Worm (Caenorhabditis elegans): ENCODE data around the gene Y47D3A.13.

Gene Y47D3A.13

ce11 chrIII:11255072-11255471 is 31.2 kb upstream of the Y47D3A.13 start (continued):
- TF ChIP-seq peb-1 (tag; optimal IDR thresholded peaks at IDR 0.05) = no peak
- no peak for TF ChIP-seq sem-4 (tag; optimal IDR thresholded peaks at IDR 0.05)
- TF ChIP-seq nhr-77 (tag; optimal IDR thresholded peaks at IDR 0.05) = no peak
- no peak for TF ChIP-seq lsy-2 (tag; optimal IDR thresholded peaks at IDR 0.05)
- TF ChIP-seq nhr-23 (tag; optimal IDR thresholded peaks at IDR 0.05) = no peak
- peak; percentile 38 for TF ChIP-seq nhr-21 (tag; optimal IDR thresholded peaks at IDR 0.05)
- TF ChIP-seq sma-3 (GFP tag; optimal IDR thresholded peaks at IDR 0.05) = peak; percentile 23
- no peak for TF ChIP-seq ceh-16 (tag; optimal IDR thresholded peaks at IDR 0.05)
- TF ChIP-seq mbf-1 (tag; optimal IDR thresholded peaks at IDR 0.05) = no peak
- no peak for TF ChIP-seq mdl-1 (tag; optimal IDR thresholded peaks at IDR 0.05)
- no peak for TF ChIP-seq R02D3.7 (tag; optimal IDR thresholded peaks at IDR 0.05)
- no peak for TF ChIP-seq unc-62 (GFP tag; optimal IDR thresholded peaks at IDR 0.05)
- TF ChIP-seq nhr-10 (tag; optimal IDR thresholded peaks at IDR 0.05) = no peak
- TF ChIP-seq nhr-12 (tag; optimal IDR thresholded peaks at IDR 0.05) = no peak
- no peak for TF ChIP-seq unc-39 (tag; optimal IDR thresholded peaks at IDR 0.05)
- TF ChIP-seq elt-3 (tag; optimal IDR thresholded peaks at IDR 0.05) = no peak
- TF ChIP-seq lin-13 (GFP tag; optimal IDR thresholded peaks at IDR 0.05) = no peak
- TF ChIP-seq sma-9 (GFP tag; optimal IDR thresholded peaks at IDR 0.05) = peak; percentile 75
- no peak for TF ChIP-seq sma-9 (tag; optimal IDR thresholded peaks at IDR 0.05)
- no peak for TF ChIP-seq ZK546.5 (tag; optimal IDR thresholded peaks at IDR 0.05)
- TF ChIP-seq C34F6.9 (tag; optimal IDR thresholded peaks at IDR 0.05) = no peak
- TF ChIP-seq ama-1 (optimal IDR thresholded peaks at IDR 0.05) = no peak
- peak; percentile 82 for TF ChIP-seq nhr-25 (tag; optimal IDR thresholded peaks at IDR 0.05)
- no peak for TF ChIP-seq ztf-11 (tag; optimal IDR thresholded peaks at IDR 0.05)

DNA sequence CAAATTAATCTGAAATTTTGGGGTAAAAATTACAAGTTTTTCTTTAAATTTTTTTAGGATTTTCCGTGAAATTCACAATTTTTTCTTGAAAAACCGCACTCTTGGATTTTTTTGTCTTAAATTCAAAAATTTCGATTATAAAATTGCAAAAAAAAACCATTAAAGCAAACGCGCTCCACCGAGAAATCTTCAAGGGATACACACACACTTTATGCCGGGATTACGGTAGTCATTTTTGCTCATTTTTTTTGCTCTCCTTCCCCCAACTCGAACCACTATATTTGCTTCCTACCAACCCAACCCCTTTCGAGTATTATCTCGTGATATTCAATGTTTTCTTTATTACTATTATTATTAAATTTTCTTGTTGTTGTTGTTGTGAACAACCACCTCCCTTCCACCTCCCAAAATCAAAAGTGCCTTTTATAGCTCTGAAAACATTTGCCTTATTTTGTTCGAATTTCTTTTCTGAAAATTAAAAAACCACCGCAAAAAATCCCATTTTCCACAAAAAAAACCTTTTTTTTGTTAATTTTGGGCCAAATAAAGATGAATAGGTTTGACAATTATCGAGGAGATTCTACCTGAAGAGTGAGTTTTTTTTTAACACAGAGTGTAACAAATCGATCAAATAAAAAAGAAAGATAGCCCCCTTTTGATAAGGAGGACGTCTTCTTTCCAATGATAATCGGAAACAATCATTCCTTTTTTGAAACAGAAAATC is 28.0 kb upstream of the Y47D3A.13 start, which contains the start of gene Y47D3A.32:
Gene Y47D3A.32 (plus strand): TSS at position 674 of the 724 bp plus-strand sequence.
- TF ChIP-seq nhr-25 (tag; optimal IDR thresholded peaks at IDR 0.05) = no peak
- TF ChIP-seq nhr-10 (tag; optimal IDR thresholded peaks at IDR 0.05) = no peak
- no peak for TF ChIP-seq unc-39 (tag; optimal IDR thresholded peaks at IDR 0.05)
- TF ChIP-seq lin-39 (tag; optimal IDR thresholded peaks at IDR 0.05) = no peak
- TF ChIP-seq ztf-11 (tag; optimal IDR thresholded peaks at IDR 0.05) = no peak
- TF ChIP-seq sem-4 (tag; optimal IDR thresholded peaks at IDR 0.05) = no peak
- no peak for TF ChIP-seq lsy-2 (tag; optimal IDR thresholded peaks at IDR 0.05)
- no peak for TF ChIP-seq nhr-77 (tag; optimal IDR thresholded peaks at IDR 0.05)
- TF ChIP-seq ztf-4 (tag; optimal IDR thresholded peaks at IDR 0.05) = no peak

DNA sequence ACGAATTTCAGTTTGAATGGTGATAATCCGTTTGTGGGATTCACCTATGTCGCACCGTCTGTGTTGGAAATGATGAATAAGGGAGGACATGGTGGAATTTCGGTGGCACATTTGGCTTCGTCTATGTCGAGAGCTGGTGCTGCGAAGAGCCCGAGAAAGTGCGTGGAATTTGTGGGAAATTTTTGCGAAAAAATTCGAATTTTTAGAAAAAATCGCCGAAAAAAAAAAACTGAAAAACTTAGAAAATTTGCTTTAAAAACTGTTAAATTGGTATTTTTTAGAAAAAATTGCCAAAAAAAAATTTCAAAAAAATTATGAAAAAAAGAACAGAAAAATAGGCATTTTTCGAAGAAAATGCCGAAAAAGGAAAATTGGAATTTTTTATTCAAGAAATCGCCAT is 25.0 kb upstream of the Y47D3A.13 start:
- no peak for TF ChIP-seq zag-1 (tag; optimal IDR thresholded peaks at IDR 0.05)
- no peak for TF ChIP-seq unc-39 (tag; optimal IDR thresholded peaks at IDR 0.05)
- TF ChIP-seq mab-5 (tag; optimal IDR thresholded peaks at IDR 0.05) = no peak
- TF ChIP-seq R02D3.7 (tag; optimal IDR thresholded peaks at IDR 0.05) = no peak
- TF ChIP-seq lsy-2 (tag; optimal IDR thresholded peaks at IDR 0.05) = no peak
- no peak for TF ChIP-seq F13H6.1 (tag; optimal IDR thresholded peaks at IDR 0.05)
- no peak for TF ChIP-seq unc-55 (GFP tag; optimal IDR thresholded peaks at IDR 0.05)
- no peak for TF ChIP-seq skn-1 (tag; optimal IDR thresholded peaks at IDR 0.05)
- no peak for TF ChIP-seq lin-13 (GFP tag; optimal IDR thresholded peaks at IDR 0.05)
- no peak for TF ChIP-seq nhr-10 (tag; optimal IDR thresholded peaks at IDR 0.05)
- TF ChIP-seq alr-1 (tag; optimal IDR thresholded peaks at IDR 0.05) = no peak
- TF ChIP-seq peb-1 (tag; optimal IDR thresholded peaks at IDR 0.05) = no peak
- no peak for TF ChIP-seq lin-39 (tag; optimal IDR thresholded peaks at IDR 0.05)

ce11 chrIII:11246588-11246987 is 22.7 kb upstream of the Y47D3A.13 start:
- TF ChIP-seq sma-3 (GFP tag; optimal IDR thresholded peaks at IDR 0.05) (no peak), ceh-16 (tag; optimal IDR thresholded peaks at IDR 0.05) (no peak), nhr-25 (tag; optimal IDR thresholded peaks at IDR 0.05) (no peak), gmeb-1 (tag; optimal IDR thresholded peaks at IDR 0.05) (no peak), ztf-4 (tag; optimal IDR thresholded peaks at IDR 0.05) (no peak), nhr-21 (tag; optimal IDR thresholded peaks at IDR 0.05) (no peak), unc-39 (tag; optimal IDR thresholded peaks at IDR 0.05) (no peak), blmp-1 (tag; optimal IDR thresholded peaks at IDR 0.05; ENCODE audit: insufficient read depth) (no peak), unc-55 (GFP tag; optimal IDR thresholded peaks at IDR 0.05) (no peak), nhr-11 (tag; optimal IDR thresholded peaks at IDR 0.05) (no peak), lin-39 (tag; optimal IDR thresholded peaks at IDR 0.05) (no peak), mbf-1 (tag; optimal IDR thresholded peaks at IDR 0.05) (no peak), ztf-11 (tag; optimal IDR thresholded peaks at IDR 0.05) (no peak)

Measured in whole organism, L2 larva.